Worm (Caenorhabditis elegans): ENCODE data around the gene F19G12.3.
"Not testable (repeated sequence)": the region's sequence is repeated elsewhere in the genome, so short reads cannot be mapped to it uniquely, and the experiment has no call there.

F19G12.3 gene

ce11 chrX:1422221-1422620 is 2.4 kb upstream of the F19G12.3 start:
- TF ChIP-seq dox-1 (GFP tag; IDR thresholded peaks at IDR 0.05) (peak; percentile 60; the same call in 1 of the 2 replicates), mcd-1 (GFP tag; IDR thresholded peaks at IDR 0.05) (0 out of 2 replicates have a peak, but pooled peaks have one; percentile 13), nhr-80 (tag; optimal IDR thresholded peaks at IDR 0.05) (peak; percentile 51)

ce11 chrX:1426425-1426824 is 1.8 kb downstream of the F19G12.3 start, which contains the start of gene F19G12.11:
Gene F19G12.11, minus strand, starts transcription at chrX:1426525.
- TF ChIP-seq ztf-26 (tag; optimal IDR thresholded peaks at IDR 0.05) (no peak), lsy-27 (tag; optimal IDR thresholded peaks at IDR 0.05; ENCODE audit: borderline replicate concordance, insufficient read depth) (no peak), aptf-2 (GFP tag; conservative IDR thresholded peaks at IDR 0.05) (no peak), xnd-1 (tag; optimal IDR thresholded peaks at IDR 0.05) (no peak), pbrm-1 (GFP tag; IDR thresholded peaks at IDR 0.05) (no peak), nhr-27 (tag; optimal IDR thresholded peaks at IDR 0.05) (no peak), egrh-3 (GFP tag; IDR thresholded peaks at IDR 0.05) (no peak), C06A6.2 (GFP tag; conservative IDR thresholded peaks at IDR 0.05) (no peak)

- not testable (repeated sequence) for TF ChIP-seq T26A5.8 (tag; optimal IDR thresholded peaks at IDR 0.05); F57A8.1 (GFP tag; optimal IDR thresholded peaks at IDR 0.05); sea-2 (GFP tag; IDR thresholded peaks at IDR 0.05)
Measured at ce11 chrX:1430707-1431106, 6.1 kb downstream of the F19G12.3 start, which contains the start of gene F19G12.1. Gene F19G12.1, plus strand, starts transcription at chrX:1431007.

ce11 chrX:1437097-1437496 is 12.5 kb downstream of the F19G12.3 start:
- TF ChIP-seq nhr-120 (GFP tag; IDR thresholded peaks at IDR 0.05) (no peak), egl-44 (GFP tag; IDR thresholded peaks at IDR 0.05) (0 out of 2 replicates have a peak, but pooled peaks have one; percentile 23), tlf-1 (GFP tag; optimal IDR thresholded peaks at IDR 0.05) (no peak), ZK185.1 (tag; optimal IDR thresholded peaks at IDR 0.05; ENCODE audit: poor library complexity, severe bottlenecking) (peak; percentile 8), cebp-1 (GFP tag; IDR thresholded peaks at IDR 0.05) (no peak), cebp-1 (tag; optimal IDR thresholded peaks at IDR 0.05) (peak; percentile 9), ztf-25 (GFP tag; IDR thresholded peaks at IDR 0.05) (no peak), C06A6.2 (GFP tag; conservative IDR thresholded peaks at IDR 0.05) (no peak), Y67H2A.10 (GFP tag; conservative IDR thresholded peaks at IDR 0.05) (no peak), ama-1 (optimal IDR thresholded peaks at IDR 0.05) (no peak), ama-1 (GFP tag; optimal IDR thresholded peaks at IDR 0.05) (no peak), cebp-2 (GFP tag; IDR thresholded peaks at IDR 0.05) (no peak), zfh-2 (GFP tag; conservative IDR thresholded peaks at IDR 0.05) (no peak), ztf-6 (GFP tag; IDR thresholded peaks at IDR 0.05) (no peak), hlh-12 (tag; optimal IDR thresholded peaks at IDR 0.05) (no peak), nhr-179 (tag; optimal IDR thresholded peaks at IDR 0.05) (no peak), dox-1 (GFP tag; IDR thresholded peaks at IDR 0.05) (peak; percentile 31; the same call in 1 of the 2 replicates), gei-17 (GFP tag; optimal IDR thresholded peaks at IDR 0.05) (peak; percentile 59), B0019.2 (GFP tag; conservative IDR thresholded peaks at IDR 0.05) (no peak), rcor-1 (GFP tag; IDR thresholded peaks at IDR 0.05) (no peak), ceh-91 (GFP tag; IDR thresholded peaks at IDR 0.05) (no peak)

- no peak for TF ChIP-seq zim-3 (tag; optimal IDR thresholded peaks at IDR 0.05)
- no peak for TF ChIP-seq bed-2 (GFP tag; IDR thresholded peaks at IDR 0.05)
- TF ChIP-seq egl-18 (GFP tag; IDR thresholded peaks at IDR 0.05): no peak
- TF ChIP-seq dox-1 (GFP tag; IDR thresholded peaks at IDR 0.05): 0 out of 2 replicates have a peak, but pooled peaks have one; percentile 8
- no peak for TF ChIP-seq B0019.2 (GFP tag; conservative IDR thresholded peaks at IDR 0.05)
- TF ChIP-seq cebp-1 (GFP tag; IDR thresholded peaks at IDR 0.05): no peak
- TF ChIP-seq cebp-1 (tag; optimal IDR thresholded peaks at IDR 0.05): peak; percentile 24
- no peak for TF ChIP-seq B0336.3 (GFP tag; IDR thresholded peaks at IDR 0.05)
- no peak for TF ChIP-seq F57C9.4 (tag; optimal IDR thresholded peaks at IDR 0.05)
- TF ChIP-seq lin-35 (GFP tag; optimal IDR thresholded peaks at IDR 0.05): peak in 1 of 3 experiments; percentile 25
Measured at ce11 chrX:1438925-1439324, 14.3 kb downstream of the F19G12.3 start.

Data from whole organism, young adult.